Fruit fly (Drosophila melanogaster) whole organism, prepupa: ENCODE measurements around the gene CG7523.

Experiments
- Blimp-1 ChIP-seq: fragments of 200-800 bp; sonication (Bioruptor generic); optimal IDR thresholded peaks from 3 replicates; lab custom pipeline; 2017; ENCODE audit warnings: missing biosample characterization, missing genetic modification characterization, mild to moderate bottlenecking, moderate library complexity, missing genetic modification reagents
- CG10631 ChIP-seq: fragments of 200-800 bp; sonication (Bioruptor generic); optimal IDR thresholded peaks from 2 replicates; lab custom pipeline; 2016; ENCODE audit warnings: missing biosample characterization, missing genetic modification characterization
- CG10669 ChIP-seq: fragments of 200-800 bp; sonication (Bioruptor generic); optimal IDR thresholded peaks from 3 replicates; lab custom pipeline; 2018; ENCODE audit warnings: missing biosample characterization, mild to moderate bottlenecking, missing genetic modification characterization, moderate library complexity
- CG11762 ChIP-seq: fragments of 200-800 bp; sonication (Bioruptor generic); optimal IDR thresholded peaks from 3 replicates; lab custom pipeline; 2016; ENCODE audit warnings: missing biosample characterization, missing genetic modification characterization; ENCODE audit not compliant: insufficient read depth
- CG15336 ChIP-seq: fragments of 200-800 bp; sonication (Bioruptor generic); IDR thresholded peaks from 2 replicates; pipeline ENCODE4 v1.3.6; 2022; ENCODE audit warnings: missing biosample characterization, missing genetic modification characterization
- CG16779 ChIP-seq: fragments of 200-800 bp; sonication (Bioruptor generic); optimal IDR thresholded peaks from 3 replicates; lab custom pipeline; 2017; ENCODE audit warnings: missing biosample characterization, mild to moderate bottlenecking, missing genetic modification characterization
- CG3032 ChIP-seq: fragments of 200-800 bp; optimal IDR thresholded peaks from 2 replicates; lab custom pipeline; 2019; ENCODE audit warnings: missing biosample characterization, mild to moderate bottlenecking, missing genetic modification characterization, moderate library complexity
- CG32006 ChIP-seq: fragments of 200-800 bp; sonication (Bioruptor generic); optimal IDR thresholded peaks from 3 replicates; lab custom pipeline; 2017; ENCODE audit warnings: missing biosample characterization, mild to moderate bottlenecking, missing genetic modification characterization
- CG34406 ChIP-seq: fragments of 200-800 bp; sonication (Bioruptor generic); optimal IDR thresholded peaks from 3 replicates; lab custom pipeline; 2016; ENCODE audit warnings: missing biosample characterization, missing genetic modification characterization
- CG3919 ChIP-seq: fragments of 200-800 bp; sonication (Bioruptor generic); optimal IDR thresholded peaks from 3 replicates; lab custom pipeline; 2016; ENCODE audit warnings: missing biosample characterization, missing genetic modification characterization
- CG4318 ChIP-seq: fragments of 200-800 bp; sonication (Bioruptor generic); optimal IDR thresholded peaks from 3 replicates; lab custom pipeline; 2017; ENCODE audit warnings: missing biosample characterization, mild to moderate bottlenecking, missing genetic modification characterization
- CG6163 ChIP-seq: fragments of 200-800 bp; sonication (Bioruptor generic); IDR thresholded peaks from 3 replicates; pipeline ENCODE4 v1.3.6; 2022; ENCODE audit warnings: missing biosample characterization, missing genetic modification characterization
- CG6792 ChIP-seq: fragments of 200-800 bp; sonication (Bioruptor generic); optimal IDR thresholded peaks from 3 replicates; lab custom pipeline; 2016; ENCODE audit warnings: missing biosample characterization, missing genetic modification characterization
- CG6808 ChIP-seq: fragments of 200-800 bp; sonication (Bioruptor generic); optimal IDR thresholded peaks from 3 replicates; lab custom pipeline; 2017; ENCODE audit warnings: missing biosample characterization, missing genetic modification characterization, mild to moderate bottlenecking, moderate library complexity, missing genetic modification reagents
- CG8119 ChIP-seq: fragments of 200-800 bp; sonication (Bioruptor generic); IDR thresholded peaks from 3 replicates; pipeline ENCODE4 v1.3.6; 2022; ENCODE audit warnings: missing biosample characterization, missing genetic modification characterization
- CG8632 ChIP-seq: fragments of 200-800 bp; sonication (Bioruptor generic); optimal IDR thresholded peaks from 3 replicates; lab custom pipeline; 2016; ENCODE audit warnings: missing biosample characterization, missing genetic modification characterization
- CG9139 ChIP-seq: fragments of 200-800 bp; sonication (Bioruptor generic); optimal IDR thresholded peaks from 3 replicates; lab custom pipeline; 2017; ENCODE audit warnings: missing biosample characterization, mild to moderate bottlenecking, missing genetic modification characterization
- Eip75B ChIP-seq: fragments of 200-800 bp; sonication (Bioruptor generic); optimal IDR thresholded peaks from 3 replicates; lab custom pipeline; 2016; ENCODE audit warnings: missing biosample characterization, missing genetic modification characterization
- Eip78C ChIP-seq: fragments of 200-800 bp; sonication (Bioruptor generic); peaks from one replicate; lab custom pipeline; 2016; ENCODE audit warnings: missing biosample characterization, missing genetic modification characterization
- Eip93F ChIP-seq: fragments of 200-800 bp; sonication (Bioruptor generic); optimal IDR thresholded peaks from 2 replicates; lab custom pipeline; 2016; ENCODE audit warnings: missing biosample characterization, mild to moderate bottlenecking, missing genetic modification characterization
- Ets21C ChIP-seq: fragments of 200-800 bp; sonication (Bioruptor generic); optimal IDR thresholded peaks from 3 replicates; lab custom pipeline; 2016; ENCODE audit warnings: missing biosample characterization, missing genetic modification characterization
- Hr38 ChIP-seq: sonication (Bioruptor generic); optimal IDR thresholded peaks from 2 replicates; lab custom pipeline; 2016; ENCODE audit warnings: missing biosample characterization, missing genetic modification characterization
- Hr39 ChIP-seq: fragments of 200-800 bp; sonication (Bioruptor generic); optimal IDR thresholded peaks from 2 replicates; lab custom pipeline; 2016; ENCODE audit warnings: missing biosample characterization, missing genetic modification characterization
- Hr4 ChIP-seq: fragments of 200-800 bp; sonication (Bioruptor generic); optimal IDR thresholded peaks from 3 replicates; lab custom pipeline; 2016; ENCODE audit warnings: missing biosample characterization, missing genetic modification characterization
- Lpt ChIP-seq: fragments of 200-800 bp; sonication (Bioruptor generic); optimal IDR thresholded peaks from 3 replicates; lab custom pipeline; 2016; ENCODE audit warnings: missing biosample characterization, missing genetic modification characterization
- Met ChIP-seq: fragments of 200-800 bp; sonication (Bioruptor generic); optimal IDR thresholded peaks from 3 replicates; lab custom pipeline; 2016; ENCODE audit warnings: missing biosample characterization, missing genetic modification characterization
- OdsH ChIP-seq: fragments of 200-800 bp; sonication (Bioruptor generic); optimal IDR thresholded peaks from 3 replicates; lab custom pipeline; 2016; ENCODE audit warnings: missing biosample characterization, missing genetic modification characterization
- Sox102F ChIP-seq: fragments of 200-800 bp; sonication (Bioruptor generic); optimal IDR thresholded peaks from 2 replicates; lab custom pipeline; 2016; ENCODE audit warnings: missing biosample characterization, mild to moderate bottlenecking, missing genetic modification characterization
- Sox14 ChIP-seq: fragments of 200-800 bp; sonication (Bioruptor generic); optimal IDR thresholded peaks from 3 replicates; lab custom pipeline; 2016; ENCODE audit warnings: missing biosample characterization, missing genetic modification characterization
- Sox15 ChIP-seq: fragments of 200-800 bp; sonication (Bioruptor generic); optimal IDR thresholded peaks from 3 replicates; lab custom pipeline; 2016; ENCODE audit warnings: missing biosample characterization, missing genetic modification characterization
- achi ChIP-seq: fragments of 200-800 bp; sonication (Bioruptor generic); optimal IDR thresholded peaks from 3 replicates; lab custom pipeline; 2016; ENCODE audit warnings: missing biosample characterization, missing genetic modification characterization
- acj6 ChIP-seq: fragments of 200-800 bp; sonication (Bioruptor generic); optimal IDR thresholded peaks from 3 replicates; lab custom pipeline; 2016; ENCODE audit warnings: missing biosample characterization, missing genetic modification characterization
- cyc ChIP-seq: fragments of 200-800 bp; sonication (Bioruptor generic); optimal IDR thresholded peaks from 3 replicates; lab custom pipeline; 2016; ENCODE audit warnings: missing biosample characterization, missing genetic modification characterization
- dac ChIP-seq: fragments of 200-800 bp; sonication (Bioruptor generic); optimal IDR thresholded peaks from 2 replicates; lab custom pipeline; 2017; ENCODE audit warnings: missing biosample characterization, mild to moderate bottlenecking, missing genetic modification characterization
- eg ChIP-seq: fragments of 200-800 bp; sonication (Bioruptor generic); IDR thresholded peaks from 3 replicates; pipeline ENCODE4 v1.3.6; 2022; ENCODE audit warnings: missing biosample characterization, missing genetic modification characterization
- esn ChIP-seq: fragments of 200-800 bp; sonication (Bioruptor generic); optimal IDR thresholded peaks from 2 replicates; lab custom pipeline; 2016; ENCODE audit warnings: missing biosample characterization, mild to moderate bottlenecking, missing genetic modification characterization, moderate library complexity
- fd59A ChIP-seq: fragments of 200-800 bp; sonication (Bioruptor generic); optimal IDR thresholded peaks from 2 replicates; lab custom pipeline; 2017; ENCODE audit warnings: missing biosample characterization, mild to moderate bottlenecking, missing genetic modification characterization, missing genetic modification reagents
- fd85E ChIP-seq: fragments of 200-800 bp; sonication (Bioruptor generic); optimal IDR thresholded peaks from 3 replicates; lab custom pipeline; 2016; ENCODE audit warnings: missing biosample characterization, missing genetic modification characterization
- fkh ChIP-seq: fragments of 200-800 bp; sonication (Bioruptor generic); optimal IDR thresholded peaks from 3 replicates; lab custom pipeline; 2017; ENCODE audit warnings: missing biosample characterization, mild to moderate bottlenecking, missing genetic modification characterization, moderate library complexity
- lz ChIP-seq: fragments of 200-800 bp; sonication (Bioruptor generic); optimal IDR thresholded peaks from 3 replicates; lab custom pipeline; 2016; ENCODE audit warnings: missing biosample characterization, missing genetic modification characterization
- pdm3 ChIP-seq: fragments of 200-800 bp; sonication (Bioruptor generic); optimal IDR thresholded peaks from 3 replicates; lab custom pipeline; 2016; ENCODE audit warnings: missing biosample characterization, missing genetic modification characterization
- salr ChIP-seq, 2 experiments: fragments of 200-800 bp; sonication (Bioruptor generic); optimal IDR thresholded peaks; 3 replicates each; lab custom pipeline; 2016 to 2018; ENCODE audit warnings: missing biosample characterization in 2 of 2, missing genetic modification characterization in 2 of 2, mild to moderate bottlenecking in 1 of 2
- ss ChIP-seq, 2 experiments: fragments of 200-800 bp; sonication (Bioruptor generic); optimal IDR thresholded peaks; 2 replicates in 1 of 2; 3 replicates in 1 of 2; lab custom pipeline; 2017 to 2018; ENCODE audit warnings: mild to moderate bottlenecking in 2 of 2, missing biosample characterization in 2 of 2, missing genetic modification characterization in 2 of 2, moderate library complexity in 1 of 2
- svp ChIP-seq: fragments of 200-800 bp; sonication (Bioruptor generic); peaks from one replicate; lab custom pipeline; 2016; ENCODE audit warnings: missing biosample characterization, missing genetic modification characterization
- topi ChIP-seq: fragments of 200-800 bp; sonication (Bioruptor generic); optimal IDR thresholded peaks from 3 replicates; lab custom pipeline; 2016; ENCODE audit warnings: missing biosample characterization, missing genetic modification characterization
- vri ChIP-seq: fragments of 200-800 bp; sonication (Bioruptor generic); optimal IDR thresholded peaks from 3 replicates; lab custom pipeline; 2016; ENCODE audit warnings: missing biosample characterization, mild to moderate bottlenecking, missing genetic modification characterization

CG7523 gene

DNA sequence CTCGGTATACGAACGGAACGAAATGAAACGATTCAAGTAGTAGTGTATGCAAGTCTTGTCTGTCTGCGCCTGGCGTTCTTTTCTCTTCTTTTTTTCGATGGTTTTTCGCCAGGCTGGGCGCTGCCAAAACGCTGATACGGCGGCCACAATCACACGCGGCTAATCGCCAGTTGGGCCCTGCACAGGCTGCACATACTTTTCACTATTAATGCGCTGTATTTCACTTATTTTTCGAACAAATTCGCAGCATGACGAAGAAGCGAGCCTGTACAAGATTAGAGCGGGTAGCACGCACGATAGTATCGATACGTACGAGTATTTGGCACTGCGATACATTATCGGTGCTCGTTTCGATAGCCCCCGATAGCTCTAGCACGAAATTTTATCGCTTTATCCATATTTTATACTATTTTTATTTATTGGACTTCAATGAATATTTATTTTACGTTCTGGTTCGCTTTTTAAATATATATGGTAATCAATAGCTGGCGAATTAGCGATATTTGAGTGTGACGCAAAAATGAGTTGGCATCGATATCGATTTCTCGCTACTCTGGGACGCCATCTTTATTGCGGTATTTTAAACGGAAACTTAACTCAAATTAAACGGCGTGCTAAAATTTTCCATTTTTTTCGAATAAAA lies 47.5 kb upstream of the CG7523 start, which contains the start of gene osa (continued):
- no peak for TF ChIP-seq CG32006 (GFP tag; lab: Kevin White, UChicago)
- TF ChIP-seq CG10669 (GFP tag; lab: Kevin White, UChicago): no peak
- no peak for TF ChIP-seq CG16779 (tag; lab: Kevin White, UChicago)
- TF ChIP-seq CG6808 (GFP tag; lab: Kevin White, UChicago): no peak
- TF ChIP-seq Hr38 (GFP tag; lab: Kevin White, UChicago): no peak
- no peak for TF ChIP-seq fd59A (GFP tag; lab: Kevin White, UChicago)
- TF ChIP-seq CG10631 (GFP tag; lab: Kevin White, UChicago): peak; percentile 2
- TF ChIP-seq fd85E (GFP tag; lab: Kevin White, UChicago): no peak
- TF ChIP-seq topi (GFP tag; lab: Kevin White, UChicago): no peak
- TF ChIP-seq dac (GFP tag; lab: Kevin White, UChicago): no peak
- TF ChIP-seq CG15336: no peak
- TF ChIP-seq Hr39 (GFP tag; lab: Kevin White, UChicago): peak; percentile 19
- TF ChIP-seq CG3032 (tag; lab: Kevin White, UChicago): peak; percentile 32
- TF ChIP-seq Eip75B (GFP tag; lab: Kevin White, UChicago): no peak
- TF ChIP-seq CG4318 (GFP tag; lab: Kevin White, UChicago): no peak
- TF ChIP-seq Blimp-1 (GFP tag; lab: Kevin White, UChicago): no peak
- TF ChIP-seq eg (GFP tag; lab: Robert Waterston, UW): no peak
- no peak for TF ChIP-seq CG8632 (GFP tag; lab: Kevin White, UChicago)
- no peak for TF ChIP-seq acj6

DNA sequence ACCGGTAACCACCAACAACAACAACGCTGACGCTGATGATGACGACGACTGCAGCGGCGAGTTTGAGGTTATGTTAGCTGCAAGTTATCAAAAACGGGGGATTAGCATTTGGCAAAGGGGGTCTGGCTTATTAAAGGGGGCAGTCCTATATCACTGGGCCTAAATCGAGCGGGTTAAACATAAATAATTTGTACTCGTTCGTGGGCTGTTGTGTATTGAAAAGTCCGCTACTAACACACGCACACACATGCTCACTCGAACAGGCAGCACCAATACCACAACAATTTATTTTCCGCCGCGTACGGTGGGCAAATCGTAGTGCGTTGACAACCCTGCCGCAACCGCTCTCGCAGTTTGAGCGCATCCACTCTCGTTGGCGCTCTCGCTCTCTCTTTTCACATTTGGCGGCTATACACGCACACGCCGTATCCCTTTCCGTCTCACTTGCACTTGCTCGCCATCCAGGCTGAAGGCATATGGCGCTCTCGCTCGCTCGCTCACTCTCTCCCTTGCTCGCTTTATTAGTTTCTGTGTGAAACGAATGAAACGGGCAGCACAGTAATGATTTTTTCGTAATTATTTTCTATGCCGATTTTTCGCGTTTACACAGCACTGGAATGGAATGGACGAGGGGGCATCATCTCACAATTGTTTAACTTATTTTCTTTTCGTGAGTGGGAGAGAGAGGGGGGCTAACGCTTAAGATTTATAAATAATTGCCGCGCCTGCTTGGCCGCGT lies 46.3 kb upstream of the CG7523 start:
- peak; percentile 22 for TF ChIP-seq esn
- TF ChIP-seq CG6163 (GFP tag; lab: Robert Waterston, UW): no peak
- peak; percentile 38 for TF ChIP-seq Lpt
- peak; percentile 37 for TF ChIP-seq Sox102F (GFP tag; lab: Kevin White, UChicago)
- no peak for TF ChIP-seq Sox15
- no peak for TF ChIP-seq CG11762 (GFP tag; lab: Kevin White, UChicago)
- no peak for TF ChIP-seq Ets21C (GFP tag; lab: Kevin White, UChicago)
- TF ChIP-seq eg (GFP tag; lab: Robert Waterston, UW): no peak
- no peak for TF ChIP-seq fd59A (GFP tag; lab: Kevin White, UChicago)
- peak; percentile 53 for TF ChIP-seq Met (GFP tag; lab: Kevin White, UChicago)
- TF ChIP-seq topi (GFP tag; lab: Kevin White, UChicago): peak; percentile 40
- TF ChIP-seq CG34406: peak; percentile 10
- peak; percentile 52 for TF ChIP-seq CG16779 (tag; lab: Kevin White, UChicago)
- TF ChIP-seq dac (GFP tag; lab: Kevin White, UChicago): no peak
- TF ChIP-seq CG32006 (GFP tag; lab: Kevin White, UChicago): peak; percentile 43
- peak in 1 of 2 experiments; percentile 17 for TF ChIP-seq salr (GFP tag; optimal IDR thresholded peaks at IDR 0.05; lab: Kevin White, UChicago)
- TF ChIP-seq svp: peak; percentile 85
- peak; percentile 42 for TF ChIP-seq CG6808 (GFP tag; lab: Kevin White, UChicago)
- TF ChIP-seq achi: peak; percentile 41
- no peak for TF ChIP-seq CG6792 (GFP tag; lab: Kevin White, UChicago)
- TF ChIP-seq CG3919 (GFP tag; lab: Kevin White, UChicago): peak; percentile 42
- TF ChIP-seq Hr4 (GFP tag; lab: Kevin White, UChicago): no peak
- peak; percentile 10 for TF ChIP-seq lz (GFP tag; lab: Kevin White, UChicago)
- no peak for TF ChIP-seq CG8119 (GFP tag; lab: Robert Waterston, UW)
- peak; percentile 53 for TF ChIP-seq vri (GFP tag; lab: Kevin White, UChicago)
- TF ChIP-seq ss (GFP tag; optimal IDR thresholded peaks at IDR 0.05; lab: Kevin White, UChicago): peak; percentile 69 to 76
- TF ChIP-seq Blimp-1 (GFP tag; lab: Kevin White, UChicago): peak; percentile 12
- peak; percentile 50 for TF ChIP-seq CG9139
- peak; percentile 82 for TF ChIP-seq Eip78C (GFP tag; lab: Kevin White, UChicago)
- no peak for TF ChIP-seq Eip93F (GFP tag; lab: Kevin White, UChicago)
- TF ChIP-seq pdm3 (GFP tag; lab: Kevin White, UChicago): peak; percentile 35
- peak; percentile 35 for TF ChIP-seq Eip75B (GFP tag; lab: Kevin White, UChicago)
- TF ChIP-seq OdsH: no peak
- TF ChIP-seq fd85E (GFP tag; lab: Kevin White, UChicago): peak; percentile 1
- no peak for TF ChIP-seq cyc (GFP tag; lab: Kevin White, UChicago)
- peak; percentile 54 for TF ChIP-seq fkh
- peak; percentile 76 for TF ChIP-seq Sox14 (GFP tag; lab: Kevin White, UChicago)
- TF ChIP-seq CG10669 (GFP tag; lab: Kevin White, UChicago): no peak
